Worm (Caenorhabditis elegans) whole organism, young adult: Measurements from ENCODE around the gene Y43F8B.23.

ENCODE experiments used
- Y53F4B.3 ChIP-seq: fragments of 200-800 bp; sonication (Bioruptor generic); IDR thresholded peaks from 2 replicates; pipeline ENCODE4 v1.3.6; 2022; ENCODE audit warnings: missing genetic modification reagents, missing genetic modification characterization, missing compliant biosample characterization
- Y95B8A.8 ChIP-seq: fragments of 200-800 bp; sonication (Bioruptor generic); IDR thresholded peaks from 2 replicates; pipeline ENCODE4 v1.3.6; 2022; ENCODE audit warnings: missing genetic modification reagents, missing genetic modification characterization, missing compliant biosample characterization
- ama-1 ChIP-seq, 3 experiments: fragments of 150-350 bp in 1 of 3; sonication (generic microtip) in 2 of 3; optimal IDR thresholded peaks; 2 replicates each; lab custom pipeline; 2014 to 2018; ENCODE audit warnings: missing biosample characterization in 2 of 3, missing genetic modification characterization in 2 of 3, missing genetic modification reagents in 2 of 3
- ceh-58 ChIP-seq: fragments of 200-800 bp; sonication (Bioruptor generic); IDR thresholded peaks from 2 replicates; pipeline ENCODE4 v1.3.6; 2022; ENCODE audit warnings: missing genetic modification characterization, missing compliant biosample characterization
- ets-4 ChIP-seq: fragments of 200-800 bp; sonication (Bioruptor generic); optimal IDR thresholded peaks from 2 replicates; lab custom pipeline; 2018; ENCODE audit warnings: mild to moderate bottlenecking, missing genetic modification characterization, missing compliant biosample characterization
- nhr-27 ChIP-seq: fragments of 200-800 bp; sonication (Bioruptor generic); optimal IDR thresholded peaks from 2 replicates; lab custom pipeline; 2018; ENCODE audit warnings: mild to moderate bottlenecking, missing genetic modification characterization, moderate library complexity, missing compliant biosample characterization
- nhr-80 ChIP-seq: sonication (generic microtip); optimal IDR thresholded peaks from 2 replicates; lab custom pipeline; 2016; ENCODE audit warnings: missing genetic modification characterization, missing compliant biosample characterization
- snpc-4 ChIP-seq, 5 experiments: fragments of 150-350 bp in 1 of 5; sonication (generic microtip) in 4 of 5; optimal IDR thresholded peaks; 2 replicates each; lab custom pipeline; 2014 to 2018; ENCODE audit warnings: missing genetic modification characterization in 5 of 5, missing biosample characterization in 3 of 5, antibody characterized with exemption in 2 of 5, mild to moderate bottlenecking in 2 of 5, missing compliant biosample characterization in 2 of 5, missing genotype in 2 of 5, moderate library complexity in 2 of 5, missing genetic modification reagents in 1 of 5
- tlf-1 ChIP-seq: fragments of 200-800 bp; sonication (Bioruptor generic); optimal IDR thresholded peaks from 2 replicates; lab custom pipeline; 2018; ENCODE audit warnings: mild to moderate bottlenecking, missing genetic modification characterization, missing compliant biosample characterization
- ztf-18 ChIP-seq: sonication (generic microtip); optimal IDR thresholded peaks from 2 replicates; lab custom pipeline; 2016; ENCODE audit warnings: missing genotype, mild to moderate bottlenecking, missing genetic modification characterization, missing compliant biosample characterization
- ztf-3 ChIP-seq: fragments of 200-800 bp; sonication (Bioruptor generic); optimal IDR thresholded peaks from 2 replicates; lab custom pipeline; 2018; ENCODE audit warnings: mild to moderate bottlenecking, missing genetic modification characterization, missing compliant biosample characterization

DNA sequence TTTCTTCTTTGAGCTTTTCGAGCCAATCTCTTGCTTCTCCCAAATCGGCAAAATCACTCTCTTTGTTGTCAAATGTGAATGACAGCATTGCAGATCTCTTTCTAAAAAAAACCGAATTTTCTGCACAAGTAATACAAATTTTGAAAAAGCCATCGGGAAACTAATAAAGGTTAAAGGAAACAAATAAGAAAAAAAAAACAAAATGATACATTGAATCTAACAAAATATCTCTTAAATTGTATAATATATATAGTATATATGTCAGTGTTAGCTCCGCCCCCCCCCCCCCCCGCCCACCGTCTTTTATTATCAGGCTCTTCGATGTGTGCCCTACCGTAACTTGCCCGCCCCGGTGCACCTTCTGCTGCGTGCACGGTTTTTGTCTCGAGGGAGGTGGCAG, 34.5 kb downstream of the Y43F8B.23 start, which contains the start of gene C25F9.11:
- no peak for TF ChIP-seq ztf-3 (GFP tag; lab: Kevin White, UChicago)
- TF ChIP-seq snpc-4 (GFP tag; optimal IDR thresholded peaks at IDR 0.05; lab: Kevin White, UChicago): no peak
- no peak for TF ChIP-seq snpc-4 (tag; optimal IDR thresholded peaks at IDR 0.05; lab: Kevin White, UChicago)
- TF ChIP-seq ceh-58 (GFP tag; lab: Robert Waterston, UW): no peak
- TF ChIP-seq Y95B8A.8 (GFP tag; lab: Robert Waterston, UW): no peak
- TF ChIP-seq Y53F4B.3 (GFP tag; lab: Robert Waterston, UW): no peak
- TF ChIP-seq ztf-18 (tag; lab: Kevin White, UChicago): no peak
- TF ChIP-seq ets-4 (GFP tag; lab: Kevin White, UChicago): no peak
- no peak for TF ChIP-seq nhr-80 (tag; lab: Kevin White, UChicago)
- no peak for TF ChIP-seq tlf-1
- no peak for TF ChIP-seq ama-1 (optimal IDR thresholded peaks at IDR 0.05; lab: Kevin White, UChicago)
- no peak for TF ChIP-seq ama-1 (GFP tag; optimal IDR thresholded peaks at IDR 0.05; lab: Kevin White, UChicago)
- TF ChIP-seq nhr-27: no peak
